Worm (Caenorhabditis elegans): Measurements from ENCODE around the gene ctl-3.
"Not testable (repeated sequence)": the region's sequence is repeated elsewhere in the genome, so short reads cannot be mapped to it uniquely, and the experiment has no call there.

ce11 chrII:14344166-14344565 is 33.6 kb upstream of the ctl-3 start, which contains the start of gene ddl-3:
- TF ChIP-seq nhr-28 (tag; optimal IDR thresholded peaks at IDR 0.05); elt-1 (tag; optimal IDR thresholded peaks at IDR 0.05; ENCODE audit: borderline replicate concordance, insufficient read depth); unc-62 (GFP tag; optimal IDR thresholded peaks at IDR 0.05); blmp-1 (tag; optimal IDR thresholded peaks at IDR 0.05); snpc-4 (tag; optimal IDR thresholded peaks at IDR 0.05); cnd-1 (tag; optimal IDR thresholded peaks at IDR 0.05); ztf-11 (tag; optimal IDR thresholded peaks at IDR 0.05); nhr-237 (tag; optimal IDR thresholded peaks at IDR 0.05); lsy-2 (tag; optimal IDR thresholded peaks at IDR 0.05): not testable (repeated sequence)

All from whole organism, mixed stage, embryonic.